Fruit fly (Drosophila melanogaster): ENCODE data around the gene colt.

- TF ChIP-seq psq (optimal IDR thresholded peaks at IDR 0.05) (no peak), ttk (optimal IDR thresholded peaks at IDR 0.05) (no peak)
These were observed 40.0 kb downstream of the colt start for dm6 chr2L:2729882-2730281.

All from Kc167 (cell line).